Fruit fly (Drosophila melanogaster): Measurements from ENCODE around the gene HBS1.

The HBS1 gene

dm6 chr3L:1904440-1904839 lies 39.4 kb upstream of the HBS1 start:
- TF ChIP-seq tai (GFP tag; optimal IDR thresholded peaks at IDR 0.05) (no peak), Mio (GFP tag; optimal IDR thresholded peaks at IDR 0.05) (no peak), jim (GFP tag; optimal IDR thresholded peaks at IDR 0.05) (no peak), Vsx2 (GFP tag; optimal IDR thresholded peaks at IDR 0.05; ENCODE audit: partially characterized antibody) (no peak), ey (GFP tag; optimal IDR thresholded peaks at IDR 0.05) (no peak), lola (GFP tag; optimal IDR thresholded peaks at IDR 0.05) (no peak), sv (GFP tag; optimal IDR thresholded peaks at IDR 0.05) (no peak), CrebA (GFP tag; optimal IDR thresholded peaks at IDR 0.05; ENCODE audit: borderline replicate concordance) (no peak), foxo (GFP tag; optimal IDR thresholded peaks at IDR 0.05) (no peak), pan (optimal IDR thresholded peaks at IDR 0.05) (no peak), Abd-B (GFP tag; optimal IDR thresholded peaks at IDR 0.05) (no peak), psq (GFP tag; optimal IDR thresholded peaks at IDR 0.05) (no peak), GATAd (GFP tag; optimal IDR thresholded peaks at IDR 0.05) (no peak)

- TF ChIP-seq rgr (GFP tag; optimal IDR thresholded peaks at IDR 0.05) (no peak), dl (GFP tag; optimal IDR thresholded peaks at IDR 0.05; ENCODE audit: insufficient read depth in 1 of 2, partially characterized antibody in 2 of 2) (no peak), HLH106 (tag; optimal IDR thresholded peaks at IDR 0.05) (no peak), Hr83 (GFP tag; optimal IDR thresholded peaks at IDR 0.05; ENCODE audit: poor library complexity, severe bottlenecking) (no peak), lola (GFP tag; optimal IDR thresholded peaks at IDR 0.05) (no peak), foxo (GFP tag; optimal IDR thresholded peaks at IDR 0.05) (no peak), Dif (GFP tag; optimal IDR thresholded peaks at IDR 0.05; ENCODE audit: partially characterized antibody) (no peak), pan (optimal IDR thresholded peaks at IDR 0.05) (no peak), woc (GFP tag; optimal IDR thresholded peaks at IDR 0.05) (no peak), Dfd (GFP tag; optimal IDR thresholded peaks at IDR 0.05) (no peak), h (GFP tag; optimal IDR thresholded peaks at IDR 0.05) (no peak), N (GFP tag; optimal IDR thresholded peaks at IDR 0.05) (no peak), jim (GFP tag; optimal IDR thresholded peaks at IDR 0.05) (no peak)
Observed at dm6 chr3L:1900633-1901032, 35.6 kb upstream of the HBS1 start.

dm6 chr3L:1899616-1900015 lies 34.6 kb upstream of the HBS1 start:
- TF ChIP-seq CG32264 (GFP tag; optimal IDR thresholded peaks at IDR 0.05) (no peak), Sp1 (GFP tag; optimal IDR thresholded peaks at IDR 0.05) (no peak), woc (GFP tag; optimal IDR thresholded peaks at IDR 0.05) (no peak), Dfd (GFP tag; optimal IDR thresholded peaks at IDR 0.05) (no peak), ey (GFP tag; optimal IDR thresholded peaks at IDR 0.05) (no peak), Rel (GFP tag; optimal IDR thresholded peaks at IDR 0.05) (no peak), Rel (tag; optimal IDR thresholded peaks at IDR 0.05) (no peak), N (GFP tag; optimal IDR thresholded peaks at IDR 0.05) (no peak), sage (GFP tag; optimal IDR thresholded peaks at IDR 0.05) (no peak), sv (GFP tag; optimal IDR thresholded peaks at IDR 0.05) (no peak), usp (GFP tag; optimal IDR thresholded peaks at IDR 0.05) (no peak)

dm6 chr3L:1897709-1898108 lies 32.7 kb upstream of the HBS1 start:
- TF ChIP-seq HLH106 (tag; optimal IDR thresholded peaks at IDR 0.05): no peak
- no peak for TF ChIP-seq Dif (GFP tag; optimal IDR thresholded peaks at IDR 0.05; ENCODE audit: partially characterized antibody)
- TF ChIP-seq sage (GFP tag; optimal IDR thresholded peaks at IDR 0.05): no peak
- TF ChIP-seq dl (GFP tag; optimal IDR thresholded peaks at IDR 0.05; ENCODE audit: insufficient read depth in 1 of 2, partially characterized antibody in 2 of 2): no peak
- no peak for TF ChIP-seq sv (GFP tag; optimal IDR thresholded peaks at IDR 0.05)
- TF ChIP-seq tai (GFP tag; optimal IDR thresholded peaks at IDR 0.05): no peak
- no peak for TF ChIP-seq Vsx2 (GFP tag; optimal IDR thresholded peaks at IDR 0.05; ENCODE audit: partially characterized antibody)
- TF ChIP-seq OdsH (GFP tag; optimal IDR thresholded peaks at IDR 0.05): no peak
- TF ChIP-seq Myc (optimal IDR thresholded peaks at IDR 0.05): no peak
- TF ChIP-seq Sp1 (GFP tag; optimal IDR thresholded peaks at IDR 0.05): no peak
- TF ChIP-seq Mio (GFP tag; optimal IDR thresholded peaks at IDR 0.05): no peak
- TF ChIP-seq dsf (GFP tag; optimal IDR thresholded peaks at IDR 0.05; ENCODE audit: borderline replicate concordance): no peak
- TF ChIP-seq psq (GFP tag; optimal IDR thresholded peaks at IDR 0.05): no peak
- no peak for TF ChIP-seq woc (GFP tag; optimal IDR thresholded peaks at IDR 0.05)
- TF ChIP-seq CrebA (GFP tag; optimal IDR thresholded peaks at IDR 0.05; ENCODE audit: borderline replicate concordance): no peak
- TF ChIP-seq CG32264 (GFP tag; optimal IDR thresholded peaks at IDR 0.05): no peak
- no peak for TF ChIP-seq Hr78 (GFP tag; optimal IDR thresholded peaks at IDR 0.05)
- TF ChIP-seq dmrt93B (GFP tag; optimal IDR thresholded peaks at IDR 0.05): no peak
- no peak for TF ChIP-seq GATAd (GFP tag; optimal IDR thresholded peaks at IDR 0.05)

All from whole organism, wandering third instar larva.